Worm (Caenorhabditis elegans) whole organism, L2 larva: ENCODE measurements around the gene F09C6.11.

Source experiments
- ama-1 ChIP-seq: fragments of 150-350 bp; optimal IDR thresholded peaks from 2 replicates; lab custom pipeline; 2018; ENCODE audit warnings: inconsistent platforms
- ceh-82 ChIP-seq: fragments of 150-350 bp; optimal IDR thresholded peaks from 2 replicates; lab custom pipeline; 2014; ENCODE audit warnings: missing biosample characterization, missing genetic modification characterization
- elt-3 ChIP-seq: sonication (generic microtip); optimal IDR thresholded peaks from 2 replicates; lab custom pipeline; 2017; ENCODE audit warnings: missing biosample characterization, missing genetic modification characterization
- lin-13 ChIP-seq: fragments of 150-350 bp; optimal IDR thresholded peaks from 2 replicates; lab custom pipeline; 2014; ENCODE audit warnings: missing biosample characterization, missing genetic modification reagents, missing genetic modification characterization
- nhr-11 ChIP-seq: fragments of 150-350 bp; optimal IDR thresholded peaks from 2 replicates; lab custom pipeline; 2014; ENCODE audit warnings: missing biosample characterization, missing genetic modification characterization
- nhr-12 ChIP-seq: fragments of 150-350 bp; optimal IDR thresholded peaks from 2 replicates; lab custom pipeline; 2014; ENCODE audit warnings: missing biosample characterization, missing genetic modification characterization
- nhr-23 ChIP-seq: fragments of 150-350 bp; optimal IDR thresholded peaks from 2 replicates; lab custom pipeline; 2014; ENCODE audit warnings: missing biosample characterization, missing genetic modification reagents, missing genetic modification characterization
- snpc-4 ChIP-seq: fragments of 150-350 bp; optimal IDR thresholded peaks from 2 replicates; lab custom pipeline; 2014; ENCODE audit warnings: missing biosample characterization, missing genetic modification characterization
- unc-39 ChIP-seq: fragments of 150-350 bp; optimal IDR thresholded peaks from 2 replicates; lab custom pipeline; 2014; ENCODE audit warnings: missing biosample characterization, missing genetic modification characterization

DNA sequence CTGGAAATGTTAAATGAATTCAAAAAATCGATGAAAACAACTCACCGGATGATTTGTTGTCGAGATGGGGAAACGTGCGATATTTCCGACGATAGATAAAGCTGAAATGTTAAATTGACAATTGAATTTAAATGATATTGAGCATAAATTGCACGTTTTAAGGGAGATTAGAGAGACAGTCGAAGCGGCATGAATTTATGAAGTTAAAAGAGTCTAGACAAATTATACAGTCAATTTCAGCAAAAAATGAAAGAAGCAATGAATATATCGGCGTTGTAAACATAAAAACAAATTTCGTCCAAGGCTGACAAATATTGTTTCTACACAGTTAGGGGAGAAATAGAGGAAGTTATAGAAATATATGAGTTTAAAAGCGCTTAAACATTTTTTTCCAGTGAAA lies 45.2 kb upstream of the F09C6.11 start, which contains the start of gene Y102A5C.36:
- TF ChIP-seq snpc-4 (tag; lab: Kevin White, UChicago) (no peak), elt-3 (tag; lab: Kevin White, UChicago) (no peak), nhr-23 (tag; lab: Kevin White, UChicago) (no peak), ceh-82 (tag; lab: Kevin White, UChicago) (no peak), ama-1 (lab: Kevin White, UChicago) (no peak), nhr-12 (tag; lab: Kevin White, UChicago) (no peak), unc-39 (tag; lab: Kevin White, UChicago) (no peak), nhr-11 (tag; lab: Kevin White, UChicago) (no peak), lin-13 (GFP tag; lab: Kevin White, UChicago) (no peak)
